Fruit fly (Drosophila melanogaster): Measurements from ENCODE around the gene CG7246.

CG7246 gene

DNA sequence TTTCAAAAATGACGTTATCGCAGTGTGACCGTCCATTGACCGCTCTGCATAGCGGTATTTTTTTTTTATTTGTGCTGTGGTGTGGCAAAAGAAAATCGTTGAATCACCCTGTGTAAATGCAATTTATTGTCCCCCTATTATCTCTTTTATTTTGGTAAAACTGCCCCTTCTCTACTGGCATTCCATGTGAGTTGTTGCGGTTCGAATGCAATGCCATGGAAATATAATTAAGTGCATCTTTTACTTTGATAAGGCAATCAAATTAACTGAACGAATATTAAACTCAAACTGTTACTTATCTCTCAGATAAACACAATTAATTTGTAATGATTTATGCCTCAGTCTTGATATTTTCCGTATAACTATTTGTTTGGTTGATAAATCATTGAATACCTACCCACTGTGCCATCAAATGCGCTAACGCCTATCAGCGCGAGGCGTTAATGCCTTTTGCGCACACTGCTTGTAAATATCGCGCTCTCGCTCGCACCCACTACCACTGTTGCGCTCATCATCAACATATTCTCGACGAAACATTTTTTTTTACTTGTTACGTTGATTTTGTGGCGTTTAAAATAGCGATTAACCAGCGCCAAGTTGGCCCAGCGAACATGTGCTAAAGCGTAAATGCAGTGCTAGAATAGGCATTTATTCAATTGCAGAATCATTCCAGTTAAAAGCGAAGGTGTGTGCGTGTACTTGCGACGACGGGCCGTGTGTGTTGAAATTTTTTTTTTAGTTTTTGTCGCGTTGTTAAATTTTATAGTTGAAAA, 28.4 kb upstream of the CG7246 start (continued):
- 0 out of 3 replicates have a peak, but pooled peaks have one; percentile 41 for TF ChIP-seq CG34422 (GFP tag; IDR thresholded peaks at IDR 0.05)
- peak; percentile 45 for TF ChIP-seq CG9609 (GFP tag; optimal IDR thresholded peaks at IDR 0.05)
- TF ChIP-seq CG7963 (GFP tag; IDR thresholded peaks at IDR 0.05; ENCODE audit: partially characterized antibody), result no peak
- peak; percentile 13 for TF ChIP-seq HHEX (GFP tag; optimal IDR thresholded peaks at IDR 0.05)
- 0 out of 2 replicates have a peak, but pooled peaks have one; percentile 24 for TF ChIP-seq al (GFP tag; IDR thresholded peaks at IDR 0.05)
- TF ChIP-seq da (GFP tag; optimal IDR thresholded peaks at IDR 0.05), result no peak
- peak; percentile 78 for TF ChIP-seq tio (GFP tag; optimal IDR thresholded peaks at IDR 0.05)
- no peak for TF ChIP-seq Scr (GFP tag; IDR thresholded peaks at IDR 0.05; ENCODE audit: partially characterized antibody)
- peak; percentile 49 for TF ChIP-seq Mad (GFP tag; optimal IDR thresholded peaks at IDR 0.05)
- no peak for TF ChIP-seq CG11560 (tag; IDR thresholded peaks at IDR 0.05)
- TF ChIP-seq Deaf1 (tag; optimal IDR thresholded peaks at IDR 0.05), result no peak
- TF ChIP-seq CG4820 (GFP tag; optimal IDR thresholded peaks at IDR 0.05), result no peak
- TF ChIP-seq CG6854 (GFP tag; optimal IDR thresholded peaks at IDR 0.05), result peak; percentile 3
- peak; percentile 58 for TF ChIP-seq CG10267 (tag; optimal IDR thresholded peaks at IDR 0.05)
- TF ChIP-seq ro (GFP tag; IDR thresholded peaks at IDR 0.05), result no peak
- TF ChIP-seq Dp (GFP tag; optimal IDR thresholded peaks at IDR 0.05), result peak; percentile 53
- peak; percentile 72 for TF ChIP-seq CG30403 (GFP tag; optimal IDR thresholded peaks at IDR 0.05)
- TF ChIP-seq HmgD (GFP tag; optimal IDR thresholded peaks at IDR 0.05), result peak; percentile 52
- TF ChIP-seq mam (GFP tag; optimal IDR thresholded peaks at IDR 0.05), result peak; percentile 55
- TF ChIP-seq Blimp-1 (GFP tag; optimal IDR thresholded peaks at IDR 0.05), result peak; percentile 28
- TF ChIP-seq insv (GFP tag; optimal IDR thresholded peaks at IDR 0.05), result no peak
- TF ChIP-seq CG8359 (GFP tag; optimal IDR thresholded peaks at IDR 0.05; ENCODE audit: borderline replicate concordance), result no peak
- TF ChIP-seq sd (tag; optimal IDR thresholded peaks at IDR 0.05), result no peak
- peak; percentile 62 for TF ChIP-seq CG14710 (tag; optimal IDR thresholded peaks at IDR 0.05)
- no peak for TF ChIP-seq Doc3 (GFP tag; IDR thresholded peaks at IDR 0.05; ENCODE audit: partially characterized antibody)
- TF ChIP-seq CTCF (GFP tag; optimal IDR thresholded peaks at IDR 0.05), result no peak
- TF ChIP-seq CG31224 (GFP tag; IDR thresholded peaks at IDR 0.05), result no peak
- TF ChIP-seq CG32532 (GFP tag; IDR thresholded peaks at IDR 0.05), result peak; percentile 40; the same call in 1 of the 2 replicates
- TF ChIP-seq CG10543 (GFP tag; optimal IDR thresholded peaks at IDR 0.05), result no peak
- 0 out of 3 replicates have a peak, but pooled peaks have one; percentile 24 for TF ChIP-seq ci (GFP tag; IDR thresholded peaks at IDR 0.05)
- TF ChIP-seq klu (GFP tag; IDR thresholded peaks at IDR 0.05), result no peak
- no peak for TF ChIP-seq CG6683 (GFP tag; optimal IDR thresholded peaks at IDR 0.05)
- TF ChIP-seq Sin3A (optimal IDR thresholded peaks at IDR 0.05), result peak; percentile 67
- TF ChIP-seq Trl (optimal IDR thresholded peaks at IDR 0.05), result no peak
- TF ChIP-seq Trl (GFP tag; optimal IDR thresholded peaks at IDR 0.05), result peak; percentile 9
- TF ChIP-seq Jarid2 (GFP tag; optimal IDR thresholded peaks at IDR 0.05), result no peak
- no peak for TF ChIP-seq aop (GFP tag; IDR thresholded peaks at IDR 0.05)
- TF ChIP-seq CG2202 (tag; optimal IDR thresholded peaks at IDR 0.05), result no peak
- TF ChIP-seq CG7357 (GFP tag; IDR thresholded peaks at IDR 0.05), result no peak
- TF ChIP-seq CG32767 (GFP tag; IDR thresholded peaks at IDR 0.05), result no peak
- TF ChIP-seq dimm (GFP tag; IDR thresholded peaks at IDR 0.05), result no peak
- peak; percentile 65 for TF ChIP-seq CG31365 (tag; optimal IDR thresholded peaks at IDR 0.05)
- TF ChIP-seq zf30C (GFP tag; optimal IDR thresholded peaks at IDR 0.05), result no peak
- peak; percentile 19 for TF ChIP-seq CG10654 (GFP tag; optimal IDR thresholded peaks at IDR 0.05)
- no peak for TF ChIP-seq Atf6 (GFP tag; IDR thresholded peaks at IDR 0.05)
- TF ChIP-seq CG11696 (GFP tag; IDR thresholded peaks at IDR 0.05), result no peak
- no peak for TF ChIP-seq hbn (GFP tag; IDR thresholded peaks at IDR 0.05; ENCODE audit: partially characterized antibody)
- no peak for TF ChIP-seq kah (GFP tag; optimal IDR thresholded peaks at IDR 0.05)
- peak; percentile 59 for TF ChIP-seq CHES-1-like (GFP tag; optimal IDR thresholded peaks at IDR 0.05)
- TF ChIP-seq Dad (GFP tag; optimal IDR thresholded peaks at IDR 0.05), result peak; percentile 36
- TF ChIP-seq Xrp1 (GFP tag; IDR thresholded peaks at IDR 0.05), result peak; percentile 38; the same call in 1 of the 2 replicates
